Fruit fly (Drosophila melanogaster): ENCODE measurements around the gene Mnat9.

Mnat9 gene

DNA sequence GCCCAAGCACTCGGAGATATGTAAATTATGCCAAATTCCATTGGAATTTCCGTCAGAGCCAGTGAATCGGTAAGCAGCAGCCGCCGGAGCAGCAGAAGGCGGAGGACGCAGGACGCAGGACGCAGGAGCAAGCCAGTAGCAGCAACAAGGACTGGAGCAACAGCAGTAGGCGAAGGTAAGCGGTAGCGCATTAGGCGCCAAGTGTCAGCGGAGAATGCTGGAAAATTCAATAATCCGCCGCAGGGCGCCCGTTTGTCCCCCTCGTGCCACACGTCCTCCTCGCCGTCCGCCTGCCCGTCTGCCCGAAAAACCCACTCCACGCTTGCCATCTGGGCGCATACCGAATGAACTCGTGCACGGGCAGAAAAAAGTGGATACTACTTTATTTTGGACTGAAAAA is 6.7 kb upstream of the Mnat9 start:
- no peak for TF ChIP-seq Clk (GFP tag; optimal IDR thresholded peaks at IDR 0.05)
- TF ChIP-seq CG11617 (GFP tag; optimal IDR thresholded peaks at IDR 0.05) = no peak
- TF ChIP-seq ovo (GFP tag; optimal IDR thresholded peaks at IDR 0.05) = no peak
- TF ChIP-seq CG12768 (GFP tag; optimal IDR thresholded peaks at IDR 0.05) = no peak
- no peak for TF ChIP-seq CG1620 (GFP tag; optimal IDR thresholded peaks at IDR 0.05)
- no peak for TF ChIP-seq Crg-1 (GFP tag; optimal IDR thresholded peaks at IDR 0.05)
- no peak for TF ChIP-seq cnc (optimal IDR thresholded peaks at IDR 0.05)

DNA sequence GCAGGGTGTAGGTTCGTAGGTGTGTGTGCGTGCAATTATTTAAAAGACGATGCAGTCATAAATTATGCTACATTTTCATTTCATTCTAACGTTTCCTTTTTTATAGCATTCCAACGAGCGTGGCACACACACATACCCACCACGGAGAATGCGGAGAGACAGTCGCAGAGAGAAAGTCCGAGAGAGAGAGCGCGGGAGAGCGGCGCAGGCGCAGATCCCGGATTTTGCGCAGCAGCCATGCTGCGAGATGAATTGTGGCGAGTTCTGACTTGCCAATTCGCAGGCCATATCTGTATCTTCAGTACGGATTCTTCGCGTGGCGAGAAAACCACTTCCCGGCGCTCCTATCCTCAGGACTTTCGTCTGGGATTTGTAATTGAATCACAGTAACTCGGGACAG is 5.9 kb upstream of the Mnat9 start, which contains the start of gene kek6:
Gene kek6, plus strand, starts transcription at position 323 of the 400 bp plus-strand sequence.
- TF ChIP-seq Hr96 (GFP tag; optimal IDR thresholded peaks at IDR 0.05) (no peak), pad (GFP tag; optimal IDR thresholded peaks at IDR 0.05) (no peak), CG7045 (GFP tag; optimal IDR thresholded peaks at IDR 0.05) (no peak), CG11617 (GFP tag; optimal IDR thresholded peaks at IDR 0.05) (no peak), CG1620 (GFP tag; optimal IDR thresholded peaks at IDR 0.05) (no peak), toe (GFP tag; optimal IDR thresholded peaks at IDR 0.05) (no peak), Mnt (GFP tag; optimal IDR thresholded peaks at IDR 0.05) (no peak), kay (GFP tag; ENCODE audit: borderline replicate concordance) (no peak), ovo (GFP tag; optimal IDR thresholded peaks at IDR 0.05) (no peak), cnc (optimal IDR thresholded peaks at IDR 0.05) (no peak), CG5204 (GFP tag; optimal IDR thresholded peaks at IDR 0.05) (no peak), CG12768 (GFP tag; optimal IDR thresholded peaks at IDR 0.05) (no peak), tj (GFP tag; optimal IDR thresholded peaks at IDR 0.05) (no peak), bab1 (GFP tag; optimal IDR thresholded peaks at IDR 0.05) (no peak), cic (GFP tag; optimal IDR thresholded peaks at IDR 0.05) (no peak), CG14711 (tag; optimal IDR thresholded peaks at IDR 0.05) (no peak), CG7101 (tag; optimal IDR thresholded peaks at IDR 0.05) (no peak), CG33017 (tag; optimal IDR thresholded peaks at IDR 0.05) (no peak), Clk (GFP tag; optimal IDR thresholded peaks at IDR 0.05) (no peak), Crg-1 (GFP tag; optimal IDR thresholded peaks at IDR 0.05) (no peak)

DNA sequence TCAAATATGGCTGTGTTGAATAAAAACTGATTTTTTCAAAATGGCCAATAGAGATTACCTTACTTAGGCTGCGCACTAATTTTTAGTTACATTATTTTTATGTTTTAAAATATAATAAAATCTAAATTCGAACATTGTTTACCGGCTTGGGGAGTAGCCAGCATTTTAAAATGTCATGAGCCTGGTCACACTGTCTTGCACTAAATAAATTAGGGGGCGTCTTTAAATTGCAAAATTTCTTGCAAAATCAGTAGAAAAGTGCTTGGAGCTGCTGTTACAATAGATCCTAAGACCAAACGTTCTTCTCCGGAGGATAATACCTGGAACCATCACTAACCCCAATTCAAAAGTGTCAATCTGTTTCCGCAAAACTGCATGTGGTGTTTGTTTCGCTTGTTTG is 1.8 kb upstream of the Mnat9 start, which contains the start of gene pasha:
Gene pasha, plus strand, starts transcription at position 177 of the 400 bp plus-strand sequence.
- peak; percentile 34 for TF ChIP-seq bab1 (GFP tag; optimal IDR thresholded peaks at IDR 0.05)
- TF ChIP-seq Mnt (GFP tag; optimal IDR thresholded peaks at IDR 0.05) = no peak

DNA sequence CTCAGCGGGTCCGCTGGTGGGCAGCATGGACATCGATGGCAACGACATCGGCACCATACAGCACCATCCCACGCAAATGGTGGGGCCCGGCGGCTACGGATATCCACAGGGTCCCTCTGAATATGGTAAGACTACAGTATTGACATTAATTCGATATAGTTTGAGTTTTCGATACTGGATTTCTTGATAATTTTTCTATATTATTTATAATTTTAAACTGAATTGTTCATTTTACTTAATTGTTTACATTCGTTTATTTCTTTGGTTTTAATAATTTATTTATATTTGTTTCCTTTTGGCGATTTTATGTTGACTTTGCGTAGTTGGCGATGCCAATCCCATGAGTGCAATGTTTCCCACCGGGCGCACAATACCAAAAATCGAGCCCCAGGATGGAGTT is 3.4 kb downstream of the Mnat9 start, which contains the start of gene CycG:
Gene CycG, minus strand, starts transcription at position 101 of the 400 bp plus-strand sequence.
- TF ChIP-seq Mnt (GFP tag; optimal IDR thresholded peaks at IDR 0.05) (no peak), Clk (GFP tag; optimal IDR thresholded peaks at IDR 0.05) (no peak), CG1620 (GFP tag; optimal IDR thresholded peaks at IDR 0.05) (no peak), cic (GFP tag; optimal IDR thresholded peaks at IDR 0.05) (no peak), bab1 (GFP tag; optimal IDR thresholded peaks at IDR 0.05) (no peak), CG11617 (GFP tag; optimal IDR thresholded peaks at IDR 0.05) (no peak), CG12768 (GFP tag; optimal IDR thresholded peaks at IDR 0.05) (no peak), Hr96 (GFP tag; optimal IDR thresholded peaks at IDR 0.05) (no peak), CG5204 (GFP tag; optimal IDR thresholded peaks at IDR 0.05) (no peak)

DNA sequence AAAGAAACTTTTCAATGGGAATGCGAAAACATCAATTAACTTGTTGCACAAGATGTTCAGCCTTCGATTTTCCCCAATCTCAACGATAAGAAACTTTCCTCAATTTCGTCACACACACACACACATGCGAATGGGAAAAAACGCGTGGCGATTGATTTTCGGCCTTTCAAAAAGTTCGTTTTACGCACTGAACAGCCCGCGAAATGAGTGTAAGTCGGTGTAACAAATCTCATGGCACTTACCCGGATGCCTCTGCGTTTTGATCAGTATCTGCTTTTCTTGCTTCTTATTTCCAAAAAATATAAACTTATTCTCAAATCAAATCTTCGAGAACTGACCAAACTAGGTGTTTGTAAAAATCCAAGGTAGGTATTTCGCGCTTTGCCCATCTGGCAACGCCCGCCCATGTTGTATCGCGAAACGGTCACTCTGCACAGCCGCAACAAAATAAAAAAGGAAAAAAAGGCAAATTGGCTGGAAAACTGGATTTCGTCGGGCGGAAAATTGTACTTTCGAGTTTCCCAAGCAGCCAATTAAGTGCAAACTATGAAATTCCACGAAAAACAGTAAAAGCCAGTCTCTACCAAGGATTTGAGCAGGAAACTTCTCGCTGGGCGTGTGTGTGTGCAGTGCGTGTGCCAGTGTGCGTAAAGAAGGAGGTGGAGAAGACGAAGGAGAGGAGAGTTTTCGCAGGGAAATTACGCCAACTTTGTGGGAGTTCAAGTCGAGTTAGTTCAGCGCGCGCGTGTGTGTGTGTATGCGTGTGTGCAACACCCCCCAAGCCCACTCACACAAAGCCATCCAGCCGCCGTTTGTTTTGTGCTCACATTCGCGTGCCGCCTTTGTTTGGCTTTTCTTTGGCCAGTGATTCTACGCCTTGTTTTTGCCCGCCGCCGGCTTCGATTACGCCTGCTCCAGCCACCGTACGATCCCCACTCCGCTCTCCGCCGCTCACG is 5.0 kb downstream of the Mnat9 start, which contains the start of gene Med:
Gene Med, plus strand, starts transcription at position 408 of the 956 bp plus-strand sequence.
- TF ChIP-seq tj (GFP tag; optimal IDR thresholded peaks at IDR 0.05) (peak; percentile 39), CG12768 (GFP tag; optimal IDR thresholded peaks at IDR 0.05) (no peak), CG7045 (GFP tag; optimal IDR thresholded peaks at IDR 0.05) (no peak), cnc (optimal IDR thresholded peaks at IDR 0.05) (no peak), Hr96 (GFP tag; optimal IDR thresholded peaks at IDR 0.05) (no peak), CG7101 (tag; optimal IDR thresholded peaks at IDR 0.05) (peak; percentile 13), CG33017 (tag; optimal IDR thresholded peaks at IDR 0.05) (no peak), CG1620 (GFP tag; optimal IDR thresholded peaks at IDR 0.05) (no peak), kay (GFP tag; ENCODE audit: borderline replicate concordance) (no peak), Crg-1 (GFP tag; optimal IDR thresholded peaks at IDR 0.05) (no peak), Clk (GFP tag; optimal IDR thresholded peaks at IDR 0.05) (no peak), cic (GFP tag; optimal IDR thresholded peaks at IDR 0.05) (peak; percentile 58), toe (GFP tag; optimal IDR thresholded peaks at IDR 0.05) (no peak), bab1 (GFP tag; optimal IDR thresholded peaks at IDR 0.05) (peak; percentile 2), CG14711 (tag; optimal IDR thresholded peaks at IDR 0.05) (no peak), pad (GFP tag; optimal IDR thresholded peaks at IDR 0.05) (peak; percentile 29), CG5204 (GFP tag; optimal IDR thresholded peaks at IDR 0.05) (no peak), CG11617 (GFP tag; optimal IDR thresholded peaks at IDR 0.05) (peak; percentile 15), ovo (GFP tag; optimal IDR thresholded peaks at IDR 0.05) (no peak), Mnt (GFP tag; optimal IDR thresholded peaks at IDR 0.05) (peak; percentile 21)

DNA sequence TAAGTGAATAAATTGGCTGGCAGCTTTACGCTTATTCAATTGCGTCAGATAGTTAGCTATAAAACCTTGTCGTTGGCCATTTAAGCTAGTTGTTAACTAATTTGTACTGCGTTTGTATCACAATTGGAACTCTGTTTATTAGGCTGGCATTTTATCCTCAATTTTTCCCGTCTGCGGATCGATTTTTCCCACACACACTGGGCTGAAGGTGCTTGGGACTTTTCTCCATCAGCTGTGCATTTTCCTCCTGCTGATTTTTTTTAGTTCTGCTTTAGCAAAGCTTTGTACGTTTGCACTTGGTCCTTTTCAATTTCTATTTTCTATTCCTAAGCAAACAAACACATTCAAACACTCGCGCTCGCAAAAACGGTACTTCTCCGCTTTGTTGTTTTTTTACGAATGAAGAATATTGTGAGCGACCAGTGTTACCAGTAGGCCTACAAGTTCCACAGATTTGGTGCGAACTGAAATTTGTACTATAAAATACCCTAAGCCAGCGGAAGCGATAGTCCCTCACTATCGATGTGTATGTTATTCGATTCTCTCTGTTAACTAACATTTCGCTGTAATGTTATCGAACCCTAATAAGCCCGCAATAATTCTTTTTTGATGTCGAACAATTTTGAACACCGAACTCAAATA is 6.4 kb downstream of the Mnat9 start:
- TF ChIP-seq CG1620 (GFP tag; optimal IDR thresholded peaks at IDR 0.05) (peak; percentile 68), CG33017 (tag; optimal IDR thresholded peaks at IDR 0.05) (peak; percentile 59), CG12768 (GFP tag; optimal IDR thresholded peaks at IDR 0.05) (peak; percentile 9), tj (GFP tag; optimal IDR thresholded peaks at IDR 0.05) (no peak), pad (GFP tag; optimal IDR thresholded peaks at IDR 0.05) (peak; percentile 25), CG14711 (tag; optimal IDR thresholded peaks at IDR 0.05) (peak; percentile 59), CG7045 (GFP tag; optimal IDR thresholded peaks at IDR 0.05) (no peak), Mnt (GFP tag; optimal IDR thresholded peaks at IDR 0.05) (peak; percentile 68), CG5204 (GFP tag; optimal IDR thresholded peaks at IDR 0.05) (no peak), Clk (GFP tag; optimal IDR thresholded peaks at IDR 0.05) (peak; percentile 24), Hr96 (GFP tag; optimal IDR thresholded peaks at IDR 0.05) (peak; percentile 19), kay (GFP tag; ENCODE audit: borderline replicate concordance) (no peak), bab1 (GFP tag; optimal IDR thresholded peaks at IDR 0.05) (peak; percentile 79), cic (GFP tag; optimal IDR thresholded peaks at IDR 0.05) (no peak), ovo (GFP tag; optimal IDR thresholded peaks at IDR 0.05) (peak; percentile 83), CG11617 (GFP tag; optimal IDR thresholded peaks at IDR 0.05) (no peak), CG7101 (tag; optimal IDR thresholded peaks at IDR 0.05) (peak; percentile 68)
